Fruit fly (Drosophila melanogaster): ENCODE data around the gene Targ1.

Gene Targ1

DNA sequence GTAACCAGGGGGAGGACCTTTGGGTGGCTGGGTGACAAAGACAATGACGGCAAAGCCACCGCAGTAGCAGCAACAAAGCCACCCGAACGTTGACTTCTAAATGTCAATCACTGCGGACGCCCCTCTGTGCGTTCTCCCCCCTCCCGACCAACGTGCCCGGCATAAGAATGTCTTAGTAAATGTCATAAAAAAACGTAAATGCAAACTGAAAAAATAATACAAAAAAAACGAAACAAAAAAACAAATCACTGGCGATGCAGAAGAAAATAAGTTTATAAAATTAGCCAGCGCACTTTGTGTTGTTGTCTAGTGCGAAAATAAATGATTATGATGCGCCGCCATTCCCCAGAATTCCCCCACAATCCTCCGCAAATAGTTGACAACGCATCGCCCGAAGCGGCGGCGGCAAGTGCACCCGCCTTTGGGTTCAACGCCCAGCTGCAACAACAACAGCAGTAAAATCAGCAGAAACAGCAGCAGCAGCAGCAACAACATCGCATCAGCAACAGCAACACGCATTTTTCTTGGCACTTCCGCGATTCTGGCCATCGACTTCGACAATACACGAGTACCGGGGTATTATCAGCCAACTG is 34.4 kb upstream of the Targ1 start (continued):
- TF ChIP-seq Hr38 (GFP tag; optimal IDR thresholded peaks at IDR 0.05) (no peak), Eip93F (GFP tag; optimal IDR thresholded peaks at IDR 0.05) (no peak), fkh (GFP tag; optimal IDR thresholded peaks at IDR 0.05) (no peak), vri (GFP tag; optimal IDR thresholded peaks at IDR 0.05) (no peak), Sox102F (GFP tag; optimal IDR thresholded peaks at IDR 0.05) (no peak), Lpt (GFP tag; optimal IDR thresholded peaks at IDR 0.05) (peak; percentile 75), spab (GFP tag; optimal IDR thresholded peaks at IDR 0.05) (no peak), CG6276 (GFP tag; optimal IDR thresholded peaks at IDR 0.05) (peak; percentile 95), CG10631 (GFP tag; optimal IDR thresholded peaks at IDR 0.05) (no peak), Blimp-1 (GFP tag; optimal IDR thresholded peaks at IDR 0.05) (no peak), CG11762 (GFP tag; optimal IDR thresholded peaks at IDR 0.05; ENCODE audit: insufficient read depth) (no peak), CG32006 (GFP tag; optimal IDR thresholded peaks at IDR 0.05) (peak; percentile 73), CG1621 (tag; optimal IDR thresholded peaks at IDR 0.05) (no peak), eg (GFP tag; IDR thresholded peaks at IDR 0.05) (peak; percentile 90), CG4318 (GFP tag; optimal IDR thresholded peaks at IDR 0.05) (no peak), topi (GFP tag; optimal IDR thresholded peaks at IDR 0.05) (no peak), CG6854 (GFP tag; optimal IDR thresholded peaks at IDR 0.05) (no peak), dac (GFP tag; optimal IDR thresholded peaks at IDR 0.05) (no peak), Ets96B (tag; optimal IDR thresholded peaks at IDR 0.05) (no peak), Hr39 (GFP tag; optimal IDR thresholded peaks at IDR 0.05) (no peak), fd59A (GFP tag; optimal IDR thresholded peaks at IDR 0.05) (no peak), Smox (GFP tag; optimal IDR thresholded peaks at IDR 0.05) (no peak), CG8632 (GFP tag; optimal IDR thresholded peaks at IDR 0.05) (no peak), Sox14 (GFP tag; optimal IDR thresholded peaks at IDR 0.05) (peak; percentile 38), CG11902 (GFP tag; optimal IDR thresholded peaks at IDR 0.05) (no peak), CG7368 (GFP tag; optimal IDR thresholded peaks at IDR 0.05) (no peak), Gug (GFP tag; IDR thresholded peaks at IDR 0.05) (peak; percentile 21; the same call in 1 of the 2 replicates), acj6 (GFP tag; optimal IDR thresholded peaks at IDR 0.05) (no peak), pdm3 (GFP tag; optimal IDR thresholded peaks at IDR 0.05) (no peak), ss (GFP tag; optimal IDR thresholded peaks at IDR 0.05) (no peak), esn (GFP tag; optimal IDR thresholded peaks at IDR 0.05) (no peak), CG15336 (GFP tag; IDR thresholded peaks at IDR 0.05) (peak; percentile 83)

DNA sequence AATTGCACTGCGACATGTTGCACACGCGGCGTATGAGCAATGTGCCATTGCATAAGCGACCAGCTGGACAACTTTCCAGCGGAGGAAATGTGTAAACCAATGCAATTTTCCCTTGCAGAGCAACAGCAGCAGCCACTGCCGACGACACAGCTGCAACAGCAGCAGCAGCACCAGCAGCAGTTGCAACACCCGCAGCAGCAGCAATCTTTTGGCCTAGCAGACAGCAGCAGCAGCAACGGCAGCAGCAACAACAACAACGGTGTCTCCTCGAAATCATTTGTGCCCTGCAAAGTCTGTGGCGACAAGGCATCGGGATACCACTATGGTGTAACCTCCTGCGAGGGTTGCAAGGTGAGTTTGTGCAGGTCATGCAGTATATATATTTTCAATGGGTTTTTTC is 28.1 kb upstream of the Targ1 start:
- no peak for TF ChIP-seq CG7368 (GFP tag; optimal IDR thresholded peaks at IDR 0.05)
- no peak for TF ChIP-seq Eip78C (GFP tag)
- no peak for TF ChIP-seq CG8319 (GFP tag; optimal IDR thresholded peaks at IDR 0.05)
- TF ChIP-seq Met (GFP tag; optimal IDR thresholded peaks at IDR 0.05) = no peak
- TF ChIP-seq Sox102F (GFP tag; optimal IDR thresholded peaks at IDR 0.05) = no peak
- no peak for TF ChIP-seq dsx (GFP tag; optimal IDR thresholded peaks at IDR 0.05; ENCODE audit: poor library complexity, severe bottlenecking)
- TF ChIP-seq Blimp-1 (GFP tag; optimal IDR thresholded peaks at IDR 0.05) = no peak
- TF ChIP-seq Smox (GFP tag; optimal IDR thresholded peaks at IDR 0.05) = no peak

DNA sequence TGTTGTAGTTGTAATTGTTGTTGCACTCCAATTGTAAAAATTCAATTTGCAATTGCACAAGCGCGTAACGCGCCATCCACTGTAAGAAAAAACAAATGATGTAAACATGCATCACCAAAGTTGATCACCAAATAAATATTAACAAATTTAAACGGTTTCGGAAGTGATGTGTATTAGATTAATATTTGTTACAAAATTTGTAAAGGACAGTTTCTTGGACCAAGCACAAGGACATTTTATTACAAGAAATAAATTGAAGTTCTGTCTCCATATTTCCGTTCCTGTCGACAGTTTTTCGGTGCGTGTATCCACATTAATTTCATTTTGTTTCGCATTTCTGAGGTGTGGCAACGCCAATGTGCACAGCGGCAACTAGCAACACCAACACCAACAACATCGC is 27.1 kb upstream of the Targ1 start:
- TF ChIP-seq salr (GFP tag; optimal IDR thresholded peaks at IDR 0.05) (peak in 1 of 2 experiments; percentile 69), CG34406 (GFP tag; optimal IDR thresholded peaks at IDR 0.05) (no peak), Met (GFP tag; optimal IDR thresholded peaks at IDR 0.05) (no peak), CG15336 (GFP tag; IDR thresholded peaks at IDR 0.05) (peak; percentile 89), net (GFP tag; optimal IDR thresholded peaks at IDR 0.05) (peak; percentile 68), Gug (GFP tag; IDR thresholded peaks at IDR 0.05) (peak; percentile 62), achi (GFP tag; optimal IDR thresholded peaks at IDR 0.05) (peak; percentile 51), eg (GFP tag; IDR thresholded peaks at IDR 0.05) (peak; percentile 82), Blimp-1 (GFP tag; optimal IDR thresholded peaks at IDR 0.05) (no peak), CG3032 (tag; optimal IDR thresholded peaks at IDR 0.05) (no peak), Sox14 (GFP tag; optimal IDR thresholded peaks at IDR 0.05) (peak; percentile 11), CG11762 (GFP tag; optimal IDR thresholded peaks at IDR 0.05; ENCODE audit: insufficient read depth) (peak; percentile 19), CG16779 (tag; optimal IDR thresholded peaks at IDR 0.05) (peak; percentile 12), CG11294 (GFP tag; IDR thresholded peaks at IDR 0.05) (peak; percentile 29; the same call in 1 of the 2 replicates), CG4318 (GFP tag; optimal IDR thresholded peaks at IDR 0.05) (peak; percentile 83), Eip78C (GFP tag) (peak; percentile 89), svp (GFP tag) (no peak), Lpt (GFP tag; optimal IDR thresholded peaks at IDR 0.05) (peak; percentile 83), CG8632 (GFP tag; optimal IDR thresholded peaks at IDR 0.05) (no peak), Hr4 (GFP tag; optimal IDR thresholded peaks at IDR 0.05) (peak; percentile 92), CG3919 (GFP tag; optimal IDR thresholded peaks at IDR 0.05) (peak; percentile 29), pdm3 (GFP tag; optimal IDR thresholded peaks at IDR 0.05) (peak; percentile 57), OdsH (GFP tag; optimal IDR thresholded peaks at IDR 0.05) (peak; percentile 52), CG7368 (GFP tag; optimal IDR thresholded peaks at IDR 0.05) (no peak), Eip93F (GFP tag; optimal IDR thresholded peaks at IDR 0.05) (no peak)

All from whole organism, prepupa.